Fruit fly (Drosophila melanogaster) whole organism, wandering third instar larva: ENCODE results near the gene plx.

Experiments
- Abd-B ChIP-seq: fragments of >200 bp; optimal IDR thresholded peaks from 2 replicates; lab custom pipeline; 2017; ENCODE audit warnings: missing biosample characterization, missing genetic modification characterization
- CG9705 ChIP-seq: fragments of 200-800 bp; sonication (Bioruptor generic); optimal IDR thresholded peaks from 2 replicates; lab custom pipeline; 2018; ENCODE audit warnings: missing biosample characterization, mild to moderate bottlenecking, missing genetic modification characterization
- Dfd ChIP-seq: fragments of >200 bp; optimal IDR thresholded peaks from 2 replicates; lab custom pipeline; 2017; ENCODE audit warnings: missing biosample characterization, missing genetic modification characterization
- Dif ChIP-seq: fragments of 200-275, 200-300 bp; sonication (Bioruptor generic); optimal IDR thresholded peaks from 2 replicates; lab custom pipeline; 2018; ENCODE audit warnings: missing biosample characterization, missing genetic modification characterization; ENCODE audit not compliant: partially characterized antibody
- Hnf4 ChIP-seq: fragments of 200-800 bp; sonication (Bioruptor generic); optimal IDR thresholded peaks from 2 replicates; lab custom pipeline; 2016; ENCODE audit warnings: missing biosample characterization, mild to moderate bottlenecking, missing genetic modification characterization
- Hr83 ChIP-seq: fragments of 200-300 bp; sonication (Bioruptor generic); optimal IDR thresholded peaks from 2 replicates; lab custom pipeline; 2016; ENCODE audit warnings: missing biosample characterization, mild to moderate bottlenecking, missing genetic modification characterization, moderate library complexity; ENCODE audit not compliant: poor library complexity, severe bottlenecking
- Jra ChIP-seq: sonication (Bioruptor generic); optimal IDR thresholded peaks from 2 replicates; lab custom pipeline; 2016; ENCODE audit warnings: missing biosample characterization, missing genetic modification characterization
- Mio ChIP-seq: sonication (Bioruptor generic); optimal IDR thresholded peaks from 2 replicates; lab custom pipeline; 2016; ENCODE audit warnings: missing biosample characterization, missing genetic modification characterization
- Myc ChIP-seq: fragments of >200 bp; optimal IDR thresholded peaks from 2 replicates; lab custom pipeline; 2017
- N ChIP-seq: fragments of >200 bp; optimal IDR thresholded peaks from 2 replicates; lab custom pipeline; 2018; ENCODE audit warnings: missing biosample characterization, missing external identifiers, missing genetic modification characterization
- OdsH ChIP-seq: fragments of 200-800 bp; sonication (Bioruptor generic); optimal IDR thresholded peaks from 2 replicates; lab custom pipeline; 2016; ENCODE audit warnings: missing biosample characterization, mild to moderate bottlenecking, missing genetic modification characterization
- Rel ChIP-seq, 2 experiments: fragments of 200-800 bp; sonication (Bioruptor generic) in 1 of 2; optimal IDR thresholded peaks; 2 replicates in 1 of 2; 3 replicates in 1 of 2; lab custom pipeline; 2016 to 2019; ENCODE audit warnings: mild to moderate bottlenecking in 2 of 2, missing biosample characterization in 2 of 2, missing genetic modification characterization in 2 of 2, moderate library complexity in 1 of 2
- brk ChIP-seq: fragments of 200-800 bp; sonication (Bioruptor generic); optimal IDR thresholded peaks from 2 replicates; lab custom pipeline; 2016; ENCODE audit warnings: missing biosample characterization, mild to moderate bottlenecking, missing genetic modification characterization
- dl ChIP-seq, 2 experiments: fragments of 175-275, 200-275 bp in 1 of 2; fragments of 200-275 bp in 1 of 2; sonication (Bioruptor generic); optimal IDR thresholded peaks; lab custom pipeline; 2018; ENCODE audit warnings: mild to moderate bottlenecking in 2 of 2, missing biosample characterization in 2 of 2, missing genetic modification characterization in 2 of 2, moderate library complexity in 2 of 2; ENCODE audit not compliant: partially characterized antibody in 2 of 2, insufficient read depth in 1 of 2
- dsf ChIP-seq: sonication (Bioruptor generic); optimal IDR thresholded peaks from 2 replicates; lab custom pipeline; 2016; ENCODE audit warnings: missing biosample characterization, missing genetic modification characterization, borderline replicate concordance
- ey ChIP-seq: fragments of 200-800 bp; sonication (Bioruptor generic); optimal IDR thresholded peaks from 2 replicates; lab custom pipeline; 2016; ENCODE audit warnings: missing biosample characterization, missing genetic modification characterization
- foxo ChIP-seq, 2 experiments: fragments of 200-800 bp; sonication (Bioruptor generic); optimal IDR thresholded peaks; 2 replicates in 1 of 2; 3 replicates in 1 of 2; lab custom pipeline; 2016 to 2017; ENCODE audit warnings: missing biosample characterization in 2 of 2, missing genetic modification characterization in 2 of 2
- fru ChIP-seq: fragments of 200-800 bp; sonication (Bioruptor generic); optimal IDR thresholded peaks from 3 replicates; lab custom pipeline; 2016; ENCODE audit warnings: missing biosample characterization, mild to moderate bottlenecking, missing genetic modification characterization
- jim ChIP-seq: fragments of 175-275, 200-325 bp; sonication (Bioruptor generic); optimal IDR thresholded peaks from 2 replicates; lab custom pipeline; 2016; ENCODE audit warnings: missing biosample characterization, mild to moderate bottlenecking, missing genetic modification characterization
- lola ChIP-seq: fragments of >200 bp; optimal IDR thresholded peaks from 2 replicates; lab custom pipeline; 2017; ENCODE audit warnings: missing biosample characterization, missing genetic modification characterization
- pan ChIP-seq: fragments of >200 bp; optimal IDR thresholded peaks from 2 replicates; lab custom pipeline; 2017
- psq ChIP-seq: fragments of 200-800 bp; sonication (Bioruptor generic); optimal IDR thresholded peaks from 3 replicates; lab custom pipeline; 2017; ENCODE audit warnings: missing biosample characterization, mild to moderate bottlenecking, missing genetic modification characterization, moderate library complexity
- rgr ChIP-seq: fragments of 200-800 bp; sonication (Bioruptor generic); optimal IDR thresholded peaks from 3 replicates; lab custom pipeline; 2016; ENCODE audit warnings: missing biosample characterization, mild to moderate bottlenecking, missing genetic modification characterization
- sage ChIP-seq: fragments of 200-800 bp; sonication (Bioruptor generic); optimal IDR thresholded peaks from 2 replicates; lab custom pipeline; 2016; ENCODE audit warnings: missing biosample characterization, mild to moderate bottlenecking, missing genetic modification characterization
- sv ChIP-seq: fragments of 200-800 bp; sonication (Bioruptor generic); optimal IDR thresholded peaks from 3 replicates; lab custom pipeline; 2016; ENCODE audit warnings: missing biosample characterization, missing genetic modification characterization
- tai ChIP-seq: sonication (Bioruptor generic); optimal IDR thresholded peaks from 2 replicates; lab custom pipeline; 2016; ENCODE audit warnings: missing biosample characterization, missing genetic modification characterization

The plx gene

dm6 chr3R:5668928-5669739 is 16.5 kb upstream of the plx start, which contains the start of the genes Xe7 and Atg17 (continued):
- no peak for TF ChIP-seq lola
- TF ChIP-seq dsf (GFP tag; lab: Kevin White, UChicago) = peak; percentile 85
- TF ChIP-seq Hr83 (GFP tag; lab: Kevin White, UChicago) = peak; percentile 31
- TF ChIP-seq ey (GFP tag; lab: Kevin White, UChicago) = peak; percentile 92
- TF ChIP-seq tai = no peak
- TF ChIP-seq pan (lab: Kevin White, UChicago) = no peak
- peak; percentile 91 for TF ChIP-seq CG9705 (GFP tag; lab: Kevin White, UChicago)

dm6 chr3R:5669740-5670659 is 15.7 kb upstream of the plx start:
- TF ChIP-seq dl (GFP tag; optimal IDR thresholded peaks at IDR 0.05; lab: Kevin White, UChicago; ENCODE audit: insufficient read depth in 1 of 2, partially characterized antibody in 2 of 2) = no peak
- TF ChIP-seq OdsH (GFP tag; lab: Kevin White, UChicago) = no peak
- no peak for TF ChIP-seq sv
- no peak for TF ChIP-seq Dfd (GFP tag; lab: Kevin White, UChicago)
- no peak for TF ChIP-seq Dif (GFP tag; lab: Kevin White, UChicago)
- TF ChIP-seq psq (GFP tag; lab: Kevin White, UChicago) = peak; percentile 60

dm6 chr3R:5670660-5671264 is 14.9 kb upstream of the plx start:
- TF ChIP-seq psq (GFP tag; lab: Kevin White, UChicago) = peak; percentile 85
- TF ChIP-seq jim (GFP tag; lab: Kevin White, UChicago) = peak; percentile 46
- TF ChIP-seq Jra (GFP tag; lab: Kevin White, UChicago) = peak; percentile 17
- no peak for TF ChIP-seq sv
- TF ChIP-seq brk = peak; percentile 12
- TF ChIP-seq rgr (GFP tag; lab: Kevin White, UChicago) = peak; percentile 4
- TF ChIP-seq fru = peak; percentile 11
- peak in 1 of 2 experiments; percentile 8 for TF ChIP-seq foxo (GFP tag; optimal IDR thresholded peaks at IDR 0.05; lab: Kevin White, UChicago)
- no peak for TF ChIP-seq Myc (lab: Kevin White, UChicago)
- no peak for TF ChIP-seq sage (GFP tag; lab: Kevin White, UChicago)
- no peak for TF ChIP-seq lola
- peak; percentile 36 for TF ChIP-seq Hnf4 (GFP tag; lab: Kevin White, UChicago)
- TF ChIP-seq Mio (GFP tag; lab: Kevin White, UChicago) = peak; percentile 6
- TF ChIP-seq, all 38 proteins: peak for 9

- TF ChIP-seq tai (no peak), Hr83 (GFP tag; lab: Kevin White, UChicago) (peak; percentile 40)
Observed at dm6 chr3R:5671265-5671663, 14.4 kb upstream of the plx start.

- TF ChIP-seq N (GFP tag; lab: Kevin White, UChicago) (no peak), sv (no peak), OdsH (GFP tag; lab: Kevin White, UChicago) (no peak), Abd-B (GFP tag; lab: Kevin White, UChicago) (no peak), Rel (GFP tag; optimal IDR thresholded peaks at IDR 0.05; lab: Kevin White, UChicago) (no peak), Rel (tag; optimal IDR thresholded peaks at IDR 0.05; lab: Kevin White, UChicago) (peak; percentile 46), Dif (GFP tag; lab: Kevin White, UChicago) (peak; percentile 76), Myc (lab: Kevin White, UChicago) (peak; percentile 79), dl (GFP tag; optimal IDR thresholded peaks at IDR 0.05; lab: Kevin White, UChicago; ENCODE audit: insufficient read depth in 1 of 2, partially characterized antibody in 2 of 2) (peak; percentile 42 to 56)
Observed at dm6 chr3R:5671795-5672657, 13.6 kb upstream of the plx start.
